Worm (Caenorhabditis elegans): ENCODE data around the gene srz-83.

The srz-83 gene

DNA sequence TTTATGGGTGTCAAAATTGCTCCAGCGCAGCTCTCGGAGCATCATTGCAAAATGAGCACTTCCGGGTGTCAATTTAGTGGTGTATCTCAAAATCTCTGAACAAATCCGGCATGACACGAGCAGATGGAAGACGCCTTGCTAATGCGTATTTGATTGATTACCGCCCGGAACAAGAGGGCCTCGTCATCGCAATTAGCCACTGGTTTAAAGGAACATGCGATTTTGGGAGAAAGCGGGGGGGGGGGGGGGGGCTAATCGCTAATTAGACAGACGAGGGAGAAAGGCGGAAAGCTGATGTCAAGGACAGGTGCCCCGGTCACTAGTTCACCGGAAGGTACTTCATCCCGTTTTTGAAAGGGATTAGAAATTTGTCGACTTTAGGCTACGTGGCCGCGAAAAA lies 17.5 kb downstream of the srz-83 start:
- TF ChIP-seq ceh-31 (tag; optimal IDR thresholded peaks at IDR 0.05) (peak; percentile 59), tbx-7 (tag; optimal IDR thresholded peaks at IDR 0.05) (no peak), che-1 (tag; optimal IDR thresholded peaks at IDR 0.05) (no peak), unc-42 (tag; optimal IDR thresholded peaks at IDR 0.05) (no peak), ttx-3 (tag; optimal IDR thresholded peaks at IDR 0.05) (peak; percentile 8), ceh-34 (tag; optimal IDR thresholded peaks at IDR 0.05) (no peak), F13H6.1 (tag; optimal IDR thresholded peaks at IDR 0.05) (no peak), ceh-30 (tag; optimal IDR thresholded peaks at IDR 0.05) (no peak), dve-1 (tag; optimal IDR thresholded peaks at IDR 0.05) (no peak), rnt-1 (tag; optimal IDR thresholded peaks at IDR 0.05) (no peak), lim-6 (tag; optimal IDR thresholded peaks at IDR 0.05) (no peak), lin-11 (tag; optimal IDR thresholded peaks at IDR 0.05) (no peak), C08G9.2 (tag; optimal IDR thresholded peaks at IDR 0.05) (no peak), fkh-10 (GFP tag; optimal IDR thresholded peaks at IDR 0.05) (no peak), unc-86 (tag; optimal IDR thresholded peaks at IDR 0.05) (no peak), unc-55 (GFP tag; optimal IDR thresholded peaks at IDR 0.05) (peak; percentile 25), hlh-8 (tag; optimal IDR thresholded peaks at IDR 0.05) (no peak), fkh-6 (tag; optimal IDR thresholded peaks at IDR 0.05) (no peak), ceh-48 (tag; optimal IDR thresholded peaks at IDR 0.05) (peak; percentile 28), sox-4 (tag; optimal IDR thresholded peaks at IDR 0.05) (no peak), pha-2 (tag; optimal IDR thresholded peaks at IDR 0.05) (no peak), pros-1 (tag; optimal IDR thresholded peaks at IDR 0.05) (no peak), zip-5 (tag; optimal IDR thresholded peaks at IDR 0.05) (no peak), hlh-30 (tag; optimal IDR thresholded peaks at IDR 0.05; ENCODE audit: insufficient read depth) (no peak), pat-9 (tag; optimal IDR thresholded peaks at IDR 0.05) (no peak), ceh-6 (GFP tag; optimal IDR thresholded peaks at IDR 0.05) (peak; percentile 36), ref-2 (tag; optimal IDR thresholded peaks at IDR 0.05) (peak; percentile 23), sox-2 (GFP tag; IDR thresholded peaks at IDR 0.05) (no peak), ztf-16 (tag; optimal IDR thresholded peaks at IDR 0.05) (no peak)

DNA sequence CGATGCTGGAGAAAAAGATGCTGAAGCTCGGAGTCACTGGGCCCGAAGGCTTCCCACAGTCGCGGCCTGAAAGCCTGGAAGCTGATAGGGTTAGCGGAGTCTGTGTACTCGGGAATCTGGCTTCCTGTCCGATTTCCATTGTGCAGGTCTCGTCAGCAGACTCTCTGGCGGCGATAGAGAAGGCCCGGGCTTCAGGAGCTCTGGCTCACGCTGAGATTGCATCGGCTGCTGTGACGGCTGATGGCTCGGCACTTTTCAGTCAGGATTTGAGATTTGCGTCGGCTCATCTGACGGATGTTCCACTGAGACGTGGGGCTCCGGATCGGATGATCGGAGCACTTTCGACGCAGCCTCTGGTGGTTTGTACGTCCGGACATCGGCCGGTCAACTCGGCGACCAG lies 19.2 kb downstream of the srz-83 start:
- TF ChIP-seq F13H6.1 (tag; optimal IDR thresholded peaks at IDR 0.05) (no peak), hlh-13 (GFP tag; optimal IDR thresholded peaks at IDR 0.05) (no peak), elt-2 (tag; optimal IDR thresholded peaks at IDR 0.05) (no peak), madf-2 (tag; optimal IDR thresholded peaks at IDR 0.05) (no peak), C08G9.2 (tag; optimal IDR thresholded peaks at IDR 0.05) (no peak), sox-2 (GFP tag; IDR thresholded peaks at IDR 0.05) (no peak), ttx-3 (tag; optimal IDR thresholded peaks at IDR 0.05) (no peak), ama-1 (optimal IDR thresholded peaks at IDR 0.05) (no peak), nfya-1 (tag; optimal IDR thresholded peaks at IDR 0.05) (no peak), pros-1 (tag; optimal IDR thresholded peaks at IDR 0.05) (no peak), nhr-232 (tag; optimal IDR thresholded peaks at IDR 0.05) (no peak), fkh-6 (tag; optimal IDR thresholded peaks at IDR 0.05) (no peak), pha-4 (tag; optimal IDR thresholded peaks at IDR 0.05) (no peak), dmd-4 (tag; optimal IDR thresholded peaks at IDR 0.05; ENCODE audit: borderline replicate concordance) (no peak), hlh-8 (tag; optimal IDR thresholded peaks at IDR 0.05) (no peak), odd-2 (tag; optimal IDR thresholded peaks at IDR 0.05) (no peak), C38D4.7 (GFP tag; optimal IDR thresholded peaks at IDR 0.05) (no peak), gmeb-2 (tag; optimal IDR thresholded peaks at IDR 0.05) (no peak), ceh-24 (tag; optimal IDR thresholded peaks at IDR 0.05) (no peak), ceh-18 (tag; optimal IDR thresholded peaks at IDR 0.05) (no peak)
